Fruit fly (Drosophila melanogaster) whole organism, wandering third instar larva: ENCODE measurements around the gene ftz-f1.

Experiments
- Abd-B ChIP-seq: fragments of >200 bp; optimal IDR thresholded peaks from 2 replicates; lab custom pipeline; 2017; ENCODE audit warnings: missing biosample characterization, missing genetic modification characterization
- Dif ChIP-seq: fragments of 200-275, 200-300 bp; sonication (Bioruptor generic); optimal IDR thresholded peaks from 2 replicates; lab custom pipeline; 2018; ENCODE audit warnings: missing biosample characterization, missing genetic modification characterization; ENCODE audit not compliant: partially characterized antibody
- Hnf4 ChIP-seq: fragments of 200-800 bp; sonication (Bioruptor generic); optimal IDR thresholded peaks from 2 replicates; lab custom pipeline; 2016; ENCODE audit warnings: missing biosample characterization, mild to moderate bottlenecking, missing genetic modification characterization
- Jra ChIP-seq: sonication (Bioruptor generic); optimal IDR thresholded peaks from 2 replicates; lab custom pipeline; 2016; ENCODE audit warnings: missing biosample characterization, missing genetic modification characterization
- fru ChIP-seq: fragments of 200-800 bp; sonication (Bioruptor generic); optimal IDR thresholded peaks from 3 replicates; lab custom pipeline; 2016; ENCODE audit warnings: missing biosample characterization, mild to moderate bottlenecking, missing genetic modification characterization
- h ChIP-seq: fragments of 200-800 bp; sonication (Bioruptor generic); optimal IDR thresholded peaks from 3 replicates; lab custom pipeline; 2016; ENCODE audit warnings: missing biosample characterization, mild to moderate bottlenecking, missing genetic modification characterization
- lola ChIP-seq: fragments of >200 bp; optimal IDR thresholded peaks from 2 replicates; lab custom pipeline; 2017; ENCODE audit warnings: missing biosample characterization, missing genetic modification characterization
- pan ChIP-seq: fragments of >200 bp; optimal IDR thresholded peaks from 2 replicates; lab custom pipeline; 2017
- usp ChIP-seq: fragments of >200 bp; optimal IDR thresholded peaks from 2 replicates; lab custom pipeline; 2017; ENCODE audit warnings: missing biosample characterization, missing genetic modification characterization

DNA sequence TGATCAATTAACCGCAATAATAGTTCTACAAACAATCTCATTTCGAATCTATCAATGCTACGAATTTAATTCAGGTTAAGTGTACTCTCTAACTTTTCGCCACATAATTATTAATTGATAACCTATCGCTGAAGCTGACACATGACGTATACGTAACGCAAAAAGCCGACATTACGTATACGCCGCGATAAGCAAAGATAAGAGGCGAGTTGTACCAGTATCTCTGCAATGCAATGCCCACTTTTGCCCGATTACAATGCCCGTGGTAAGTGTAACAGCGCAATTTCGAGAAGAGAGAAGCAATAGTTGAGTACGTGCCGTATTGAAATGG, 9.1 kb downstream of the ftz-f1 start:
- TF ChIP-seq pan (lab: Kevin White, UChicago) = no peak
- no peak for TF ChIP-seq Jra (GFP tag; lab: Kevin White, UChicago)
- TF ChIP-seq Hnf4 (GFP tag; lab: Kevin White, UChicago) = no peak
- no peak for TF ChIP-seq h (GFP tag; lab: Kevin White, UChicago)
- no peak for TF ChIP-seq Abd-B (GFP tag; lab: Kevin White, UChicago)
- TF ChIP-seq lola (GFP tag; lab: Kevin White, UChicago) = no peak
- no peak for TF ChIP-seq fru (GFP tag; lab: Kevin White, UChicago)
- no peak for TF ChIP-seq Dif (GFP tag; lab: Kevin White, UChicago)
- no peak for TF ChIP-seq usp (GFP tag; lab: Kevin White, UChicago)
